Fruit fly (Drosophila melanogaster) S2 (cell line): Measurements from ENCODE around the gene Cog4.

ENCODE experiments used
- CG8478 ChIP-seq: fragments of >200 bp; optimal IDR thresholded peaks from 2 replicates; lab custom pipeline; 2018
- CTCF ChIP-seq, 2 experiments: fragments of >200 bp; optimal IDR thresholded peaks; 2 replicates each; lab custom pipeline; 2018

- TF ChIP-seq CTCF (optimal IDR thresholded peaks at IDR 0.05; lab: Kevin White, UChicago) (no peak), CG8478 (lab: Kevin White, UChicago) (no peak)
Measured at dm6 chr2L:10514586-10515137, 26.2 kb upstream of the Cog4 start.
